Worm (Caenorhabditis elegans) whole organism, L4 larva: ENCODE data around the gene F35H8.12.

Experiments
- D1046.2 ChIP-seq: fragments of 200-800 bp; sonication (Bioruptor generic); IDR thresholded peaks from 2 replicates; pipeline ENCODE4 v1.3.6; 2022; ENCODE audit warnings: missing genetic modification characterization, missing compliant biosample characterization
- F44E2.7 ChIP-seq: fragments of 200-800 bp; sonication (Bioruptor generic); IDR thresholded peaks from 2 replicates; pipeline ENCODE4 v2.1.2; 2022; ENCODE audit warnings: missing genetic modification characterization, missing compliant biosample characterization
- F49E8.2 ChIP-seq: sonication (generic microtip); optimal IDR thresholded peaks from 2 replicates; lab custom pipeline; 2016; ENCODE audit warnings: missing compliant biosample characterization, mild to moderate bottlenecking, missing genetic modification characterization, borderline replicate concordance
- R02D3.7 ChIP-seq: fragments of 150-350 bp; sonication (generic microtip); optimal IDR thresholded peaks from 3 replicates; lab custom pipeline; 2014; ENCODE audit warnings: missing biosample characterization, missing genetic modification characterization
- Y105C5A.15 ChIP-seq: fragments of 200-800 bp; sonication (Bioruptor generic); IDR thresholded peaks from 2 replicates; pipeline ENCODE4 v1.3.6; 2022; ENCODE audit warnings: missing genetic modification characterization, missing compliant biosample characterization
- Y5F2A.4 ChIP-seq: fragments of 200-800 bp; sonication (Bioruptor generic); optimal IDR thresholded peaks from 2 replicates; lab custom pipeline; 2018; ENCODE audit warnings: mild to moderate bottlenecking, missing genetic modification characterization, missing compliant biosample characterization
- aha-1 ChIP-seq: fragments of 150-350 bp; peaks from one replicate; lab custom pipeline; 2014; ENCODE audit warnings: missing biosample characterization, missing genetic modification characterization
- aly-2 ChIP-seq: sonication (generic microtip); optimal IDR thresholded peaks from 2 replicates; lab custom pipeline; 2018; ENCODE audit warnings: missing biosample characterization, missing genetic modification characterization
- ama-1 ChIP-seq: fragments of 150-350 bp; optimal IDR thresholded peaks from 2 replicates; lab custom pipeline; 2014; ENCODE audit warnings: inconsistent platforms, mixed read lengths
- arid-1 ChIP-seq: fragments of 200-800 bp; sonication (Bioruptor generic); conservative IDR thresholded peaks from 2 replicates; pipeline ENCODE4 v1.3.6; 2022; ENCODE audit warnings: missing genetic modification reagents, missing genetic modification characterization, missing compliant biosample characterization
- attf-4 ChIP-seq: sonication (generic microtip); optimal IDR thresholded peaks from 3 replicates; lab custom pipeline; 2017; ENCODE audit warnings: missing biosample characterization, missing genetic modification characterization
- ceh-20 ChIP-seq: fragments of 200-800 bp; sonication (Bioruptor generic); IDR thresholded peaks from 2 replicates; pipeline ENCODE4 v1.3.6; 2022; ENCODE audit warnings: missing genetic modification reagents, missing genetic modification characterization, missing compliant biosample characterization
- ceh-28 ChIP-seq: fragments of 150-350 bp; optimal IDR thresholded peaks from 2 replicates; lab custom pipeline; 2014; ENCODE audit warnings: missing biosample characterization, missing genetic modification reagents, missing genetic modification characterization
- ceh-32 ChIP-seq: sonication (generic microtip); optimal IDR thresholded peaks from 2 replicates; lab custom pipeline; 2016; ENCODE audit warnings: mild to moderate bottlenecking, missing genetic modification characterization, missing compliant biosample characterization; ENCODE audit not compliant: poor library complexity
- cey-2 ChIP-seq: sonication (generic microtip); optimal IDR thresholded peaks from 3 replicates; lab custom pipeline; 2017; ENCODE audit warnings: missing genetic modification characterization, mild to moderate bottlenecking, missing compliant biosample characterization, antibody characterized with exemption, borderline replicate concordance; ENCODE audit not compliant: insufficient read depth
- daf-16 ChIP-seq, 3 experiments: sonication (generic microtip); optimal IDR thresholded peaks; 2 replicates each; lab custom pipeline; 2016 to 2017; ENCODE audit warnings: missing genetic modification characterization in 3 of 3, missing genetic modification reagents in 3 of 3, mild to moderate bottlenecking in 2 of 3, missing compliant biosample characterization in 2 of 3, missing biosample characterization in 1 of 3, moderate library complexity in 1 of 3
- daf-19 ChIP-seq: fragments of 200-800 bp; sonication (Bioruptor generic); conservative IDR thresholded peaks from 2 replicates; pipeline ENCODE4 v1.3.6; 2022; ENCODE audit warnings: missing genetic modification characterization, missing compliant biosample characterization
- dmd-6 ChIP-seq: fragments of 200-800 bp; sonication (Bioruptor generic); IDR thresholded peaks from 2 replicates; pipeline ENCODE4 v1.3.6; 2022; ENCODE audit warnings: missing genetic modification reagents, missing genetic modification characterization, missing compliant biosample characterization
- dmd-8 ChIP-seq: fragments of 200-800 bp; sonication (Bioruptor generic); IDR thresholded peaks from 2 replicates; pipeline ENCODE4 v1.3.6; 2022; ENCODE audit warnings: missing genetic modification characterization, missing compliant biosample characterization
- dpl-1 ChIP-seq: fragments of 150-350 bp; optimal IDR thresholded peaks from 2 replicates; lab custom pipeline; 2014; ENCODE audit warnings: missing biosample characterization, missing genetic modification reagents, missing genetic modification characterization
- egl-43 ChIP-seq: fragments of 200-800 bp; sonication (Bioruptor generic); IDR thresholded peaks from 2 replicates; pipeline ENCODE4 v1.3.6; 2022; ENCODE audit warnings: missing genetic modification reagents, missing genetic modification characterization, missing compliant biosample characterization
- fkh-10 ChIP-seq: fragments of 150-350 bp; optimal IDR thresholded peaks from 2 replicates; lab custom pipeline; 2014; ENCODE audit warnings: missing biosample characterization, missing genetic modification reagents, missing genetic modification characterization
- gei-8 ChIP-seq: fragments of 200-800 bp; sonication (Bioruptor generic); optimal IDR thresholded peaks from 2 replicates; lab custom pipeline; 2018; ENCODE audit warnings: mild to moderate bottlenecking, missing genetic modification characterization, missing compliant biosample characterization
- hif-1 ChIP-seq, 2 experiments: sonication (generic microtip); optimal IDR thresholded peaks; 2 replicates each; lab custom pipeline; 2016 to 2017; ENCODE audit warnings: missing compliant biosample characterization in 2 of 2, missing genetic modification characterization in 2 of 2, missing genetic modification reagents in 2 of 2, missing genotype in 2 of 2, mild to moderate bottlenecking in 1 of 2
- hlh-30 ChIP-seq: sonication (generic microtip); optimal IDR thresholded peaks from 2 replicates; lab custom pipeline; 2017; ENCODE audit warnings: antibody characterized with exemption, mild to moderate bottlenecking, missing genetic modification characterization, missing compliant biosample characterization; ENCODE audit not compliant: insufficient read depth
- lin-15B ChIP-seq: fragments of 150-350 bp; sonication (generic microtip); optimal IDR thresholded peaks from 3 replicates; lab custom pipeline; 2014; ENCODE audit warnings: missing biosample characterization, missing genetic modification characterization
- lir-3 ChIP-seq: sonication (generic microtip); optimal IDR thresholded peaks from 2 replicates; lab custom pipeline; 2016; ENCODE audit warnings: mild to moderate bottlenecking, missing genetic modification characterization, missing compliant biosample characterization
- lsy-2 ChIP-seq, 2 experiments: fragments of 150-350 bp in 1 of 2; sonication (generic microtip) in 1 of 2; optimal IDR thresholded peaks; 2 replicates each; lab custom pipeline; 2014 to 2017; ENCODE audit warnings: missing biosample characterization in 2 of 2, missing genetic modification characterization in 2 of 2
- madf-5 ChIP-seq, 2 experiments: fragments of 200-800 bp; sonication (Bioruptor generic); IDR thresholded peaks; 2 replicates each; pipeline ENCODE4 v1.3.6; 2022; ENCODE audit warnings: missing compliant biosample characterization in 2 of 2, missing genetic modification characterization in 2 of 2
- madf-9 ChIP-seq: fragments of 200-800 bp; sonication (Bioruptor generic); conservative IDR thresholded peaks from 2 replicates; pipeline ENCODE4 v1.3.6; 2022; ENCODE audit warnings: missing genetic modification reagents, missing genetic modification characterization, missing compliant biosample characterization
- mdl-1 ChIP-seq, 2 experiments: fragments of 150-350 bp in 1 of 2; sonication (generic microtip) in 1 of 2; optimal IDR thresholded peaks; 2 replicates each; lab custom pipeline; 2014 to 2017; ENCODE audit warnings: missing biosample characterization in 2 of 2, missing genetic modification characterization in 2 of 2
- mes-2 ChIP-seq: sonication (generic microtip); optimal IDR thresholded peaks from 2 replicates; lab custom pipeline; 2016; ENCODE audit warnings: missing genotype, mild to moderate bottlenecking, missing genetic modification characterization, missing compliant biosample characterization; ENCODE audit not compliant: poor library complexity, severe bottlenecking
- nhr-10 ChIP-seq: fragments of 150-350 bp; optimal IDR thresholded peaks from 2 replicates; lab custom pipeline; 2014; ENCODE audit warnings: missing biosample characterization, missing genetic modification characterization
- nhr-102 ChIP-seq: sonication (generic microtip); optimal IDR thresholded peaks from 2 replicates; lab custom pipeline; 2016; ENCODE audit warnings: mild to moderate bottlenecking, missing genetic modification characterization, moderate library complexity, missing compliant biosample characterization
- nhr-11 ChIP-seq: fragments of 150-350 bp; optimal IDR thresholded peaks from 2 replicates; lab custom pipeline; 2014; ENCODE audit warnings: missing biosample characterization, missing genetic modification characterization
- nhr-25 ChIP-seq: sonication (generic microtip); optimal IDR thresholded peaks from 2 replicates; lab custom pipeline; 2017; ENCODE audit warnings: missing genetic modification characterization, mild to moderate bottlenecking, missing compliant biosample characterization, antibody characterized with exemption, moderate library complexity, borderline replicate concordance; ENCODE audit not compliant: insufficient read depth
- nhr-28 ChIP-seq: fragments of 150-350 bp; optimal IDR thresholded peaks from 2 replicates; lab custom pipeline; 2014; ENCODE audit warnings: missing biosample characterization, missing genetic modification characterization
- nhr-41 ChIP-seq: fragments of 200-800 bp; sonication (Bioruptor generic); IDR thresholded peaks from 2 replicates; pipeline ENCODE4 v1.3.6; 2022; ENCODE audit warnings: missing genetic modification reagents, missing genetic modification characterization, missing compliant biosample characterization
- nhr-42 ChIP-seq: fragments of 200-800 bp; sonication (Bioruptor generic); IDR thresholded peaks from 2 replicates; pipeline ENCODE4 v1.3.6; 2022; ENCODE audit warnings: missing genetic modification characterization, missing compliant biosample characterization
- pha-4 ChIP-seq, 2 experiments: fragments of 150-350 bp in 1 of 2; fragments of 200-800 bp in 1 of 2; sonication (Bioruptor generic) in 1 of 2; IDR thresholded peaks in 1 of 2; optimal IDR thresholded peaks in 1 of 2; 2 replicates each; pipeline versions ENCODE4 v1.3.6 to Lab custom; 2014 to 2022; ENCODE audit warnings: missing genetic modification characterization in 2 of 2, missing genetic modification reagents in 2 of 2, missing biosample characterization in 1 of 2, missing compliant biosample characterization in 1 of 2
- php-3 ChIP-seq: fragments of 200-800 bp; sonication (Bioruptor generic); IDR thresholded peaks from 2 replicates; pipeline ENCODE4 v1.3.6; 2022; ENCODE audit warnings: missing genetic modification reagents, missing genetic modification characterization, missing compliant biosample characterization
- pqm-1 ChIP-seq: sonication (generic microtip); optimal IDR thresholded peaks from 2 replicates; lab custom pipeline; 2017; ENCODE audit warnings: missing biosample characterization, missing genetic modification characterization
- saeg-2 ChIP-seq: fragments of 200-800 bp; sonication (Bioruptor generic); IDR thresholded peaks from 2 replicates; pipeline ENCODE4 v1.3.6; 2022; ENCODE audit warnings: missing genetic modification reagents, missing genetic modification characterization, missing compliant biosample characterization
- skn-1 ChIP-seq: fragments of 150-350 bp; optimal IDR thresholded peaks from 2 replicates; lab custom pipeline; 2014; ENCODE audit warnings: missing biosample characterization, missing genetic modification characterization
- spr-3 ChIP-seq: fragments of 200-800 bp; sonication (Bioruptor generic); optimal IDR thresholded peaks from 2 replicates; lab custom pipeline; 2018; ENCODE audit warnings: mild to moderate bottlenecking, missing genetic modification characterization, missing compliant biosample characterization
- tra-1 ChIP-seq: fragments of 200-800 bp; sonication (Bioruptor generic); IDR thresholded peaks from 2 replicates; pipeline ENCODE4 v1.3.6; 2022; ENCODE audit warnings: missing genetic modification reagents, missing genetic modification characterization, missing compliant biosample characterization
- unc-130 ChIP-seq: sonication (generic microtip); optimal IDR thresholded peaks from 2 replicates; lab custom pipeline; 2016; ENCODE audit warnings: missing genetic modification reagents, missing genetic modification characterization, missing compliant biosample characterization
- zfp-3 ChIP-seq: fragments of 200-800 bp; sonication (Bioruptor generic); conservative IDR thresholded peaks from 2 replicates; pipeline ENCODE4 v1.3.6; 2022; ENCODE audit warnings: missing genetic modification reagents, missing genetic modification characterization, missing compliant biosample characterization
- zip-11 ChIP-seq: fragments of 200-800 bp; sonication (Bioruptor generic); IDR thresholded peaks from 2 replicates; pipeline ENCODE4 v1.3.6; 2022; ENCODE audit warnings: missing genetic modification characterization, missing compliant biosample characterization
- ztf-7 ChIP-seq: fragments of 150-350 bp; optimal IDR thresholded peaks from 2 replicates; lab custom pipeline; 2014; ENCODE audit warnings: missing biosample characterization, missing genetic modification characterization

The F35H8.12 gene

ce11 chrII:9501955-9502354 lies 49.7 kb upstream of the F35H8.12 start (continued):
- TF ChIP-seq dmd-6 (GFP tag; lab: Robert Waterston, UW) = peak; percentile 91
- TF ChIP-seq spr-3 (GFP tag; lab: Kevin White, UChicago) = no peak
- no peak for TF ChIP-seq ceh-32
- TF ChIP-seq lsy-2 (tag; optimal IDR thresholded peaks at IDR 0.05; lab: Kevin White, UChicago) = no peak
- peak; percentile 81 for TF ChIP-seq tra-1
- TF ChIP-seq nhr-102 (tag; lab: Kevin White, UChicago) = peak; percentile 63
- TF ChIP-seq zfp-3 (GFP tag; lab: Robert Waterston, UW) = no peak
- TF ChIP-seq F44E2.7 = no peak
- TF ChIP-seq daf-19 (GFP tag; lab: Robert Waterston, UW) = no peak
- TF ChIP-seq ceh-20 (GFP tag; lab: Robert Waterston, UW) = no peak
- TF ChIP-seq dmd-8 = no peak
- no peak for TF ChIP-seq nhr-25 (tag; lab: Kevin White, UChicago)
- no peak for TF ChIP-seq gei-8
- no peak for TF ChIP-seq lir-3 (tag; lab: Kevin White, UChicago)
- no peak for TF ChIP-seq ztf-7 (tag; lab: Kevin White, UChicago)
- no peak for TF ChIP-seq hif-1 (tag; optimal IDR thresholded peaks at IDR 0.05; lab: Kevin White, UChicago)
- TF ChIP-seq saeg-2 (GFP tag; lab: Robert Waterston, UW) = 0 out of 2 replicates have a peak, but pooled peaks have one; percentile 30
- TF ChIP-seq hlh-30 (tag; lab: Kevin White, UChicago) = peak; percentile 85
- no peak for TF ChIP-seq D1046.2 (GFP tag; lab: Robert Waterston, UW)
- no peak for TF ChIP-seq daf-16 (GFP tag; optimal IDR thresholded peaks at IDR 0.05; lab: Kevin White, UChicago)
- peak; percentile 83 for TF ChIP-seq daf-16 (tag; optimal IDR thresholded peaks at IDR 0.05; lab: Kevin White, UChicago)
- peak; percentile 74 for TF ChIP-seq php-3 (GFP tag; lab: Robert Waterston, UW)
- TF ChIP-seq nhr-42 (GFP tag; lab: Robert Waterston, UW) = no peak
- TF ChIP-seq R02D3.7 (tag; lab: Kevin White, UChicago) = no peak
- TF ChIP-seq Y5F2A.4 (GFP tag; lab: Kevin White, UChicago) = no peak
- TF ChIP-seq dpl-1 (GFP tag; lab: Kevin White, UChicago) = no peak
- no peak for TF ChIP-seq mdl-1 (tag; optimal IDR thresholded peaks at IDR 0.05; lab: Kevin White, UChicago)
- peak; percentile 72 for TF ChIP-seq nhr-11
- no peak for TF ChIP-seq zip-11 (GFP tag; lab: Robert Waterston, UW)
- no peak for TF ChIP-seq Y105C5A.15 (GFP tag; lab: Robert Waterston, UW)
- TF ChIP-seq madf-5 (GFP tag; IDR thresholded peaks at IDR 0.05; lab: Robert Waterston, UW) = no peak
- no peak for TF ChIP-seq mes-2 (tag; lab: Kevin White, UChicago)
- no peak for TF ChIP-seq attf-4 (tag; lab: Kevin White, UChicago)
- no peak for TF ChIP-seq aly-2
- TF ChIP-seq pqm-1 (tag; lab: Kevin White, UChicago) = peak; percentile 23
- TF ChIP-seq skn-1 = no peak
- TF ChIP-seq unc-130 (GFP tag; lab: Kevin White, UChicago) = no peak
- TF ChIP-seq aha-1 = peak; percentile 35
- no peak for TF ChIP-seq arid-1 (GFP tag; lab: Robert Waterston, UW)
- TF ChIP-seq fkh-10 = no peak
- peak; percentile 71 for TF ChIP-seq nhr-28
- TF ChIP-seq pha-4 (GFP tag; IDR thresholded peaks at IDR 0.05; lab: Robert Waterston, UW) = no peak
- TF ChIP-seq pha-4 (tag; optimal IDR thresholded peaks at IDR 0.05; lab: Kevin White, UChicago) = no peak
- TF ChIP-seq egl-43 (GFP tag; lab: Robert Waterston, UW) = no peak
- TF ChIP-seq nhr-41 = no peak
- no peak for TF ChIP-seq ceh-28
- no peak for TF ChIP-seq madf-9
- no peak for TF ChIP-seq ama-1 (lab: Kevin White, UChicago)
- peak; percentile 60 for TF ChIP-seq nhr-10
- TF ChIP-seq lin-15B (tag; lab: Kevin White, UChicago) = no peak
- no peak for TF ChIP-seq cey-2 (tag; lab: Kevin White, UChicago)
- TF ChIP-seq F49E8.2 (tag; lab: Kevin White, UChicago) = no peak
